Fruit fly (Drosophila melanogaster) whole organism, embryonic: Measurements from ENCODE around the gene CG13059.

Experiments
- Blimp-1 ChIP-seq: fragments of 200-800 bp; sonication (Bioruptor generic); optimal IDR thresholded peaks from 3 replicates; lab custom pipeline; 2018; ENCODE audit warnings: missing biosample characterization, missing genetic modification characterization, mild to moderate bottlenecking, moderate library complexity, missing genetic modification reagents
- CG10979 ChIP-seq: fragments of 200-800 bp; sonication (Bioruptor generic); optimal IDR thresholded peaks from 2 replicates; lab custom pipeline; 2018; ENCODE audit warnings: missing biosample characterization, mild to moderate bottlenecking, missing genetic modification characterization, moderate library complexity
- CG11456 ChIP-seq: fragments of 200-800 bp; sonication (Bioruptor generic); IDR thresholded peaks from 3 replicates; pipeline ENCODE4 v1.3.6; 2022; ENCODE audit warnings: missing biosample characterization, missing genetic modification characterization
- CG11504 ChIP-seq: fragments of 200-800 bp; sonication (Bioruptor generic); optimal IDR thresholded peaks from 3 replicates; lab custom pipeline; 2019; ENCODE audit warnings: missing biosample characterization, mild to moderate bottlenecking, missing genetic modification characterization, moderate library complexity
- CG12219 ChIP-seq: fragments of 200-800 bp; sonication (Bioruptor generic); optimal IDR thresholded peaks from 3 replicates; lab custom pipeline; 2018; ENCODE audit warnings: missing biosample characterization, mild to moderate bottlenecking, missing genetic modification characterization
- CG12299 ChIP-seq: fragments of 200-800 bp; sonication (Bioruptor generic); optimal IDR thresholded peaks from 2 replicates; lab custom pipeline; 2018; ENCODE audit warnings: missing biosample characterization, mild to moderate bottlenecking, missing genetic modification characterization
- CG12391 ChIP-seq: fragments of 200-800 bp; sonication (Bioruptor generic); optimal IDR thresholded peaks from 3 replicates; lab custom pipeline; 2018; ENCODE audit warnings: missing biosample characterization, mild to moderate bottlenecking, missing genetic modification characterization, moderate library complexity
- CG12659 ChIP-seq: fragments of 200-800 bp; sonication (Bioruptor generic); optimal IDR thresholded peaks from 3 replicates; lab custom pipeline; 2017; ENCODE audit warnings: mild to moderate bottlenecking, missing biosample characterization, missing genetic modification reagents, missing genetic modification characterization
- CG12769 ChIP-seq: fragments of 200-800 bp; sonication (Bioruptor generic); optimal IDR thresholded peaks from 2 replicates; lab custom pipeline; 2019; ENCODE audit warnings: missing biosample characterization, mild to moderate bottlenecking, missing genetic modification characterization, moderate library complexity
- CG13424 ChIP-seq: fragments of 200-800 bp; sonication (Bioruptor generic); optimal IDR thresholded peaks from 2 replicates; lab custom pipeline; 2019; ENCODE audit warnings: missing biosample characterization, mild to moderate bottlenecking, missing genetic modification characterization, moderate library complexity
- CG15073 ChIP-seq: fragments of 200-800 bp; sonication (Bioruptor generic); optimal IDR thresholded peaks from 2 replicates; lab custom pipeline; 2016; ENCODE audit warnings: missing biosample characterization, missing genetic modification characterization
- CG15269 ChIP-seq: fragments of 200-800 bp; sonication (Bioruptor generic); optimal IDR thresholded peaks from 2 replicates; lab custom pipeline; 2018; ENCODE audit warnings: missing biosample characterization, mild to moderate bottlenecking, missing genetic modification characterization, moderate library complexity
- CG15601 ChIP-seq: fragments of 200-800 bp; sonication (Bioruptor generic); optimal IDR thresholded peaks from 3 replicates; lab custom pipeline; 2019; ENCODE audit warnings: missing biosample characterization, mild to moderate bottlenecking, missing genetic modification characterization, moderate library complexity
- CG17359 ChIP-seq: fragments of 200-800 bp; sonication (Bioruptor generic); optimal IDR thresholded peaks from 3 replicates; lab custom pipeline; 2018; ENCODE audit warnings: missing biosample characterization, mild to moderate bottlenecking, missing genetic modification characterization, moderate library complexity
- CG17361 ChIP-seq: fragments of 200-800 bp; sonication (Bioruptor generic); IDR thresholded peaks from 3 replicates; pipeline ENCODE4 v1.3.6; 2022; ENCODE audit warnings: missing biosample characterization, missing genetic modification characterization
- CG1792 ChIP-seq: fragments of 200-800 bp; sonication (Bioruptor generic); optimal IDR thresholded peaks from 2 replicates; lab custom pipeline; 2016; ENCODE audit warnings: missing biosample characterization, missing genetic modification characterization
- CG2678 ChIP-seq: fragments of 200-800 bp; sonication (Bioruptor generic); optimal IDR thresholded peaks from 3 replicates; lab custom pipeline; 2019; ENCODE audit warnings: missing biosample characterization, mild to moderate bottlenecking, missing genetic modification characterization, moderate library complexity
- CG2712 ChIP-seq: fragments of 200-800 bp; optimal IDR thresholded peaks from 3 replicates; lab custom pipeline; 2019; ENCODE audit warnings: missing biosample characterization, mild to moderate bottlenecking, missing genetic modification characterization, moderate library complexity
- CG30020 ChIP-seq: fragments of 200-800 bp; optimal IDR thresholded peaks from 2 replicates; lab custom pipeline; 2019; ENCODE audit warnings: missing biosample characterization, mild to moderate bottlenecking, missing genetic modification characterization, moderate library complexity
- CG3163 ChIP-seq: fragments of 200-800 bp; sonication (Bioruptor generic); optimal IDR thresholded peaks from 3 replicates; lab custom pipeline; 2016; ENCODE audit warnings: missing biosample characterization, missing genetic modification characterization
- CG33557 ChIP-seq: fragments of 200-800 bp; sonication (Bioruptor generic); optimal IDR thresholded peaks from 2 replicates; lab custom pipeline; 2019; ENCODE audit warnings: missing biosample characterization, mild to moderate bottlenecking, missing genetic modification characterization, moderate library complexity
- CG43689 ChIP-seq: fragments of 200-800 bp; sonication (Bioruptor generic); IDR thresholded peaks from 2 replicates; pipeline ENCODE4 v1.3.6; 2022; ENCODE audit warnings: missing biosample characterization, missing genetic modification characterization
- CG6689 ChIP-seq: fragments of 200-800 bp; sonication (Bioruptor generic); IDR thresholded peaks from 2 replicates; pipeline ENCODE4 v1.3.6; 2022; ENCODE audit warnings: missing biosample characterization, missing genetic modification characterization
- CG7372 ChIP-seq: fragments of 200-800 bp; sonication (Bioruptor generic); IDR thresholded peaks from 2 replicates; pipeline ENCODE4 v1.3.6; 2022; ENCODE audit warnings: missing biosample characterization, missing genetic modification characterization
- CG7839 ChIP-seq: fragments of 200-800 bp; sonication (Bioruptor generic); optimal IDR thresholded peaks from 3 replicates; lab custom pipeline; 2018; ENCODE audit warnings: missing biosample characterization, mild to moderate bottlenecking, missing genetic modification characterization, moderate library complexity
- Hr51 ChIP-seq, 2 experiments: fragments of 200-800 bp; sonication (Bioruptor generic); optimal IDR thresholded peaks; 2 replicates in 1 of 2; 3 replicates in 1 of 2; lab custom pipeline; 2016 to 2018; ENCODE audit warnings: missing biosample characterization in 2 of 2, missing genetic modification characterization in 2 of 2, mild to moderate bottlenecking in 1 of 2, moderate library complexity in 1 of 2
- NC2α ChIP-seq: fragments of 200-800 bp; sonication (Bioruptor generic); optimal IDR thresholded peaks from 2 replicates; lab custom pipeline; 2016; ENCODE audit warnings: missing biosample characterization, missing genetic modification characterization
- Nf-YA ChIP-seq: fragments of 200-800 bp; sonication (Bioruptor generic); IDR thresholded peaks from 2 replicates; pipeline ENCODE4 v1.3.6; 2022; ENCODE audit warnings: missing biosample characterization, missing genetic modification characterization
- Oaz ChIP-seq: fragments of 200-800 bp; sonication (Bioruptor generic); IDR thresholded peaks from 2 replicates; pipeline ENCODE4 v1.3.6; 2022; ENCODE audit warnings: missing biosample characterization, missing genetic modification characterization
- Oli ChIP-seq: fragments of 200-800 bp; sonication (Bioruptor generic); optimal IDR thresholded peaks from 2 replicates; lab custom pipeline; 2018; ENCODE audit warnings: missing biosample characterization, mild to moderate bottlenecking, missing genetic modification characterization, moderate library complexity
- Sox102F ChIP-seq: fragments of 200-800 bp; sonication (Bioruptor generic); optimal IDR thresholded peaks from 2 replicates; lab custom pipeline; 2018; ENCODE audit warnings: missing biosample characterization, mild to moderate bottlenecking, missing genetic modification characterization, moderate library complexity
- Xbp1 ChIP-seq: fragments of 200-800 bp; sonication (Bioruptor generic); optimal IDR thresholded peaks from 3 replicates; lab custom pipeline; 2016; ENCODE audit warnings: missing biosample characterization, mild to moderate bottlenecking, missing genetic modification characterization
- ara ChIP-seq: fragments of 200-800 bp; sonication (Bioruptor generic); IDR thresholded peaks from 2 replicates; pipeline ENCODE4 v1.3.6; 2022; ENCODE audit warnings: missing biosample characterization, missing genetic modification characterization
- chif ChIP-seq, 2 experiments: fragments of 200-800 bp; sonication (Bioruptor generic); optimal IDR thresholded peaks; 3 replicates each; lab custom pipeline; 2016; ENCODE audit warnings: missing biosample characterization in 2 of 2, missing genetic modification characterization in 2 of 2
- chinmo ChIP-seq: fragments of 200-800 bp; sonication (Bioruptor generic); IDR thresholded peaks from 4 replicates; pipeline ENCODE4 v1.3.6; 2022; ENCODE audit warnings: missing biosample characterization, missing genetic modification characterization; ENCODE audit not compliant: partially characterized antibody
- da ChIP-seq: fragments of 200-800 bp; sonication (Bioruptor generic); optimal IDR thresholded peaks from 2 replicates; lab custom pipeline; 2016; ENCODE audit warnings: missing biosample characterization, missing genetic modification characterization
- dmrt99B ChIP-seq: fragments of 200-800 bp; sonication (Bioruptor generic); optimal IDR thresholded peaks from 2 replicates; lab custom pipeline; 2018; ENCODE audit warnings: missing biosample characterization, mild to moderate bottlenecking, missing genetic modification characterization, moderate library complexity
- fd96Cb ChIP-seq: fragments of 200-800 bp; sonication (Bioruptor generic); optimal IDR thresholded peaks from 2 replicates; lab custom pipeline; 2018; ENCODE audit warnings: missing biosample characterization, mild to moderate bottlenecking, missing genetic modification characterization, moderate library complexity
- gem ChIP-seq: fragments of 200-800 bp; sonication (Bioruptor generic); optimal IDR thresholded peaks from 2 replicates; lab custom pipeline; 2019; ENCODE audit warnings: missing biosample characterization, mild to moderate bottlenecking, missing genetic modification characterization, moderate library complexity
- gsb-n ChIP-seq: fragments of 200-800 bp; sonication (Bioruptor generic); optimal IDR thresholded peaks from 3 replicates; lab custom pipeline; 2018; ENCODE audit warnings: missing biosample characterization, mild to moderate bottlenecking, missing genetic modification characterization
- kni ChIP-seq: fragments of 200-800 bp; sonication (Bioruptor generic); optimal IDR thresholded peaks from 3 replicates; lab custom pipeline; 2017; ENCODE audit warnings: mild to moderate bottlenecking, missing biosample characterization, missing genetic modification reagents, missing genetic modification characterization
- nmo ChIP-seq: fragments of 200-800 bp; sonication (Bioruptor generic); optimal IDR thresholded peaks from 2 replicates; lab custom pipeline; 2018; ENCODE audit warnings: missing biosample characterization, mild to moderate bottlenecking, missing genetic modification characterization, moderate library complexity
- odd ChIP-seq: fragments of 200-800 bp; sonication (Bioruptor generic); optimal IDR thresholded peaks from 2 replicates; lab custom pipeline; 2017; ENCODE audit warnings: missing biosample characterization, mild to moderate bottlenecking, missing genetic modification characterization
- otp ChIP-seq: fragments of 200-800 bp; sonication (Bioruptor generic); IDR thresholded peaks from 3 replicates; pipeline ENCODE4, ENCODE4 v1.3.6; 2022; ENCODE audit warnings: missing biosample characterization, missing genetic modification characterization
- phol ChIP-seq: fragments of 200-800 bp; sonication (Bioruptor generic); optimal IDR thresholded peaks from 3 replicates; lab custom pipeline; 2018; ENCODE audit warnings: missing biosample characterization, mild to moderate bottlenecking, missing genetic modification characterization, moderate library complexity
- row ChIP-seq: fragments of 200-800 bp; sonication (Bioruptor generic); IDR thresholded peaks from 3 replicates; pipeline ENCODE4 v1.3.6; 2022; ENCODE audit warnings: missing biosample characterization, missing genetic modification characterization
- sim ChIP-seq: fragments of 200-800 bp; sonication (Bioruptor generic); IDR thresholded peaks from 2 replicates; pipeline ENCODE4 v1.3.6; 2022; ENCODE audit warnings: missing biosample characterization, missing genetic modification characterization
- slp2 ChIP-seq: fragments of 200-800 bp; sonication (Bioruptor generic); optimal IDR thresholded peaks from 2 replicates; lab custom pipeline; 2016; ENCODE audit warnings: missing biosample characterization, missing genetic modification characterization
- tgo ChIP-seq: fragments of 200-800 bp; sonication (Bioruptor generic); IDR thresholded peaks from 3 replicates; pipeline ENCODE4 v1.3.6; 2022; ENCODE audit warnings: missing biosample characterization, missing genetic modification characterization
- unpg ChIP-seq: fragments of 200-800 bp; sonication (Bioruptor generic); optimal IDR thresholded peaks from 3 replicates; lab custom pipeline; 2018; ENCODE audit warnings: missing biosample characterization, mild to moderate bottlenecking, missing genetic modification characterization, moderate library complexity

The CG13059 gene

DNA sequence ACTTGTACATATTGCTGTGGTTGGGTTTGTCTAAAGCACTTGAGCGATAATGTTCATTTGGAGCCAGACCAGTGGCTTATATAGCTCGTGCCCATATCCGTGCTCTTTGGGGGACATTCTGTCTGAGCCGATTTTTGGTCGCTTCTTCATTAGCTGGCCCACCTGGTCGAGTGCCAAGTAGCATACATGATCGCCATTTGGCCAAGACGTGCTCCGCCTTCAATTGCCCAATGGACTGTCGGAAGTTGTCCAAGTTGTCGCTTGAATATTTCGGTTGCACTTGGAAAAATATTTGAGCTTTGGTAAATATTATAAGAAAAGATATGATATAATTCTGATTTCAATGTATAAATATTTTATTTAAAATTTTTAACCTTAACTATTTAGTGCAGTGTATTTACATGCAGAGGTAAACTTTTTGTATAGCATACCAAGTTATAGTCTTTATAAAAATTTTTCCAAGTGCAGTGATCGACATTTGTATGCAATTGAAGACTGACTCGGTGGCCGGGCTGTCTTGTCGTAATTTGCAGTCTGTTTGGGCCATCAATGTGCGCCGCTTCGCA, 38.0 kb upstream of the CG13059 start, which contains the start of gene CG13047:
Gene CG13047 (minus strand): TSS at position 51 of the 566 bp plus-strand sequence.
- TF ChIP-seq CG10979 (no peak), chif (GFP tag; optimal IDR thresholded peaks at IDR 0.05; lab: Kevin White, UChicago) (no peak), tgo (GFP tag; lab: Robert Waterston, UW) (0 out of 3 replicates have a peak, but pooled peaks have one; percentile 21), phol (tag; lab: Kevin White, UChicago) (peak; percentile 22), CG15269 (tag; lab: Kevin White, UChicago) (peak; percentile 28), CG13424 (tag; lab: Kevin White, UChicago) (peak; percentile 24), CG11456 (GFP tag; lab: Robert Waterston, UW) (no peak), Oli (peak; percentile 15), CG12219 (GFP tag; lab: Kevin White, UChicago) (no peak), Hr51 (GFP tag; optimal IDR thresholded peaks at IDR 0.05; lab: Kevin White, UChicago) (peak in 1 of 2 experiments; percentile 54), odd (GFP tag; lab: Kevin White, UChicago) (no peak), CG12391 (tag; lab: Kevin White, UChicago) (no peak), CG43689 (GFP tag; lab: Robert Waterston, UW) (no peak), slp2 (GFP tag; lab: Kevin White, UChicago) (no peak), row (GFP tag; lab: Robert Waterston, UW) (0 out of 3 replicates have a peak, but pooled peaks have one; percentile 11), Nf-YA (no peak), CG17361 (GFP tag; lab: Robert Waterston, UW) (no peak), Oaz (GFP tag; lab: Robert Waterston, UW) (no peak), Blimp-1 (GFP tag; lab: Kevin White, UChicago) (peak; percentile 7), CG1792 (GFP tag; lab: Kevin White, UChicago) (no peak), CG33557 (no peak), CG7372 (GFP tag; lab: Robert Waterston, UW) (no peak), chinmo (GFP tag; lab: Robert Waterston, UW) (0 out of 4 replicates have a peak, but pooled peaks have one; percentile 24), CG17359 (tag; lab: Kevin White, UChicago) (peak; percentile 5), unpg (GFP tag; lab: Kevin White, UChicago) (peak; percentile 2), CG3163 (GFP tag; lab: Kevin White, UChicago) (no peak), CG7839 (peak; percentile 25), dmrt99B (tag; lab: Kevin White, UChicago) (peak; percentile 44), CG2712 (tag; lab: Kevin White, UChicago) (peak; percentile 11), nmo (GFP tag; lab: Kevin White, UChicago) (peak; percentile 9), CG2678 (peak; percentile 36), CG15601 (no peak), CG11504 (tag; lab: Kevin White, UChicago) (peak; percentile 55), CG12299 (tag; lab: Kevin White, UChicago) (no peak), Sox102F (peak; percentile 36), gem (tag; lab: Kevin White, UChicago) (peak; percentile 29)

DNA sequence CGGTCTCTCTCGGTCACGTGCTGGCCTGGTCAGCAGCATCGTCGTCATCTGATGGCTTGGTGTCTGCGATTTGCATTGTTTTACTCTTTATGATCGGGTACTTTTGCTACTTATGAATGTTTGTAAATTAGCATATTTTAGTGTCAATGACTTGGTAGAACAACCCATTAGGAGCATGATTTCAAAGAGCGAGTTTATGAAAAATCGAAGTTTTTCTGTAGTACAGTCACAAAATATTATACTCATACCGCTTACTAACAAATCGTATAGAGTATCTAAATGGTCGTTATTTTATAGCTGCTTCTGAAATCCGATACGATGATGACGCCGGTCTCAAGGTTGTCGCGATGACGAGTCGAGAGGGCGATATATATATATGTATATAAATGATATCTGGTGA, 37.2 kb upstream of the CG13059 start:
- TF ChIP-seq gsb-n (tag; lab: Kevin White, UChicago) (no peak), sim (GFP tag; lab: Robert Waterston, UW) (no peak), CG12769 (tag; lab: Kevin White, UChicago) (peak; percentile 39), Xbp1 (GFP tag; lab: Kevin White, UChicago) (peak; percentile 10), fd96Cb (tag; lab: Kevin White, UChicago) (peak; percentile 19), CG15073 (GFP tag; lab: Kevin White, UChicago) (no peak), CG12659 (GFP tag; lab: Kevin White, UChicago) (peak; percentile 17), CG30020 (tag; lab: Kevin White, UChicago) (no peak), kni (GFP tag; lab: Kevin White, UChicago) (no peak), da (no peak), NC2α (GFP tag; lab: Kevin White, UChicago) (no peak), ara (GFP tag; lab: Robert Waterston, UW) (no peak), CG6689 (0 out of 2 replicates have a peak, but pooled peaks have one; percentile 33), otp (GFP tag; lab: Robert Waterston, UW) (no peak)
